Worm (Caenorhabditis elegans): Measurements from ENCODE around the gene C16C8.8.

ce11 chrII:3436412-3436811 lies 25.1 kb downstream of the C16C8.8 start, which contains the start of gene skpo-2:
- no peak for TF ChIP-seq nhr-27 (tag; optimal IDR thresholded peaks at IDR 0.05)
- TF ChIP-seq snpc-1.1 (tag; optimal IDR thresholded peaks at IDR 0.05; ENCODE audit: insufficient read depth), result no peak
- TF ChIP-seq D2030.7 (GFP tag; IDR thresholded peaks at IDR 0.05), result no peak
- TF ChIP-seq atf-7 (tag; optimal IDR thresholded peaks at IDR 0.05), result no peak
- no peak for TF ChIP-seq lag-1 (GFP tag; IDR thresholded peaks at IDR 0.05)
- TF ChIP-seq repo-1 (tag; optimal IDR thresholded peaks at IDR 0.05), result no peak
- TF ChIP-seq egl-44 (GFP tag; IDR thresholded peaks at IDR 0.05), result no peak
- no peak for TF ChIP-seq nhr-179 (tag; optimal IDR thresholded peaks at IDR 0.05)
- no peak for TF ChIP-seq unc-62 (GFP tag; optimal IDR thresholded peaks at IDR 0.05)
